Worm (Caenorhabditis elegans): ENCODE data around the gene hda-11.

- TF ChIP-seq crh-2 (tag; optimal IDR thresholded peaks at IDR 0.05) (no peak), elt-3 (tag; optimal IDR thresholded peaks at IDR 0.05) (no peak), nhr-21 (tag; optimal IDR thresholded peaks at IDR 0.05) (no peak), blmp-1 (tag; optimal IDR thresholded peaks at IDR 0.05; ENCODE audit: insufficient read depth) (no peak), nhr-25 (tag; optimal IDR thresholded peaks at IDR 0.05) (no peak), ztf-4 (tag; optimal IDR thresholded peaks at IDR 0.05) (no peak), peb-1 (tag; optimal IDR thresholded peaks at IDR 0.05) (no peak), nhr-77 (tag; optimal IDR thresholded peaks at IDR 0.05) (no peak)
Observed at ce11 chrV:10571523-10571922, 45.5 kb downstream of the hda-11 start.
